Fruit fly (Drosophila melanogaster) whole organism, adult: ENCODE results near the gene CG1440.

ENCODE experiments used
- CG11617 ChIP-seq: fragments of 200-800 bp; sonication (Bioruptor generic); optimal IDR thresholded peaks from 2 replicates; lab custom pipeline; 2017; ENCODE audit warnings: mild to moderate bottlenecking, missing biosample characterization, missing genetic modification reagents, missing genetic modification characterization
- CG12768 ChIP-seq: fragments of 200-800 bp; sonication (Bioruptor generic); optimal IDR thresholded peaks from 2 replicates; lab custom pipeline; 2017; ENCODE audit warnings: missing biosample characterization, missing genetic modification characterization, mild to moderate bottlenecking, moderate library complexity, missing genetic modification reagents
- CG14711 ChIP-seq: fragments of 200-800 bp; sonication (Bioruptor generic); optimal IDR thresholded peaks from 2 replicates; lab custom pipeline; 2018; ENCODE audit warnings: missing biosample characterization, mild to moderate bottlenecking, missing genetic modification characterization, moderate library complexity
- CG1620 ChIP-seq: fragments of 200-800 bp; sonication (Bioruptor generic); optimal IDR thresholded peaks from 2 replicates; lab custom pipeline; 2016; ENCODE audit warnings: missing biosample characterization, missing genetic modification characterization
- CG33017 ChIP-seq: fragments of 200-800 bp; sonication (Bioruptor generic); optimal IDR thresholded peaks from 2 replicates; lab custom pipeline; 2018; ENCODE audit warnings: missing biosample characterization, mild to moderate bottlenecking, missing genetic modification characterization, moderate library complexity
- CG5204 ChIP-seq: fragments of 200-800 bp; sonication (Bioruptor generic); optimal IDR thresholded peaks from 2 replicates; lab custom pipeline; 2016; ENCODE audit warnings: missing biosample characterization, missing genetic modification characterization
- CG7045 ChIP-seq: fragments of 200-800 bp; sonication (Bioruptor generic); optimal IDR thresholded peaks from 2 replicates; lab custom pipeline; 2017; ENCODE audit warnings: missing biosample characterization, mild to moderate bottlenecking, missing genetic modification characterization
- CG7101 ChIP-seq: fragments of 200-800 bp; sonication (Bioruptor generic); optimal IDR thresholded peaks from 2 replicates; lab custom pipeline; 2018; ENCODE audit warnings: missing biosample characterization, mild to moderate bottlenecking, missing genetic modification characterization, moderate library complexity
- Clk ChIP-seq: fragments of 200-800 bp; sonication (Bioruptor generic); optimal IDR thresholded peaks from 2 replicates; lab custom pipeline; 2017; ENCODE audit warnings: missing biosample characterization, missing genetic modification characterization
- Crg-1 ChIP-seq: fragments of 200-800 bp; sonication (Bioruptor generic); optimal IDR thresholded peaks from 2 replicates; lab custom pipeline; 2016; ENCODE audit warnings: missing biosample characterization, missing genetic modification characterization
- Hr96 ChIP-seq: fragments of 200-800 bp; sonication (Bioruptor generic); optimal IDR thresholded peaks from 2 replicates; lab custom pipeline; 2016; ENCODE audit warnings: missing biosample characterization, missing genetic modification characterization
- Mnt ChIP-seq: fragments of 200-800 bp; sonication (Bioruptor generic); optimal IDR thresholded peaks from 2 replicates; lab custom pipeline; 2016; ENCODE audit warnings: missing biosample characterization, mild to moderate bottlenecking, missing genetic modification characterization
- bab1 ChIP-seq: fragments of 200-800 bp; sonication (Bioruptor generic); optimal IDR thresholded peaks from 3 replicates; lab custom pipeline; 2019; ENCODE audit warnings: missing biosample characterization, mild to moderate bottlenecking, missing genetic modification characterization, moderate library complexity
- cic ChIP-seq: fragments of 200-800 bp; sonication (Bioruptor generic); optimal IDR thresholded peaks from 2 replicates; lab custom pipeline; 2017; ENCODE audit warnings: missing biosample characterization, mild to moderate bottlenecking, missing genetic modification characterization, moderate library complexity
- cnc ChIP-seq, 2 experiments: fragments of >200 bp; optimal IDR thresholded peaks; 2 replicates each; lab custom pipeline; 2017
- kay ChIP-seq: fragments of 200-800 bp; sonication (Bioruptor generic); peaks from one replicate; lab custom pipeline; 2016; ENCODE audit warnings: missing biosample characterization, missing genetic modification characterization, borderline replicate concordance
- ovo ChIP-seq: fragments of 200-800 bp; sonication (Bioruptor generic); optimal IDR thresholded peaks from 2 replicates; lab custom pipeline; 2016; ENCODE audit warnings: missing biosample characterization, missing genetic modification characterization
- pad ChIP-seq: fragments of 200-800 bp; sonication (Bioruptor generic); optimal IDR thresholded peaks from 3 replicates; lab custom pipeline; 2017; ENCODE audit warnings: missing biosample characterization, missing genetic modification characterization, mild to moderate bottlenecking, moderate library complexity, missing genetic modification reagents
- tj ChIP-seq: fragments of 200-800 bp; sonication (Bioruptor generic); optimal IDR thresholded peaks from 3 replicates; lab custom pipeline; 2017; ENCODE audit warnings: missing biosample characterization, mild to moderate bottlenecking, missing genetic modification characterization, moderate library complexity
- toe ChIP-seq: fragments of 200-800 bp; sonication (Bioruptor generic); optimal IDR thresholded peaks from 2 replicates; lab custom pipeline; 2016; ENCODE audit warnings: missing biosample characterization, missing genetic modification characterization

The CG1440 gene

DNA sequence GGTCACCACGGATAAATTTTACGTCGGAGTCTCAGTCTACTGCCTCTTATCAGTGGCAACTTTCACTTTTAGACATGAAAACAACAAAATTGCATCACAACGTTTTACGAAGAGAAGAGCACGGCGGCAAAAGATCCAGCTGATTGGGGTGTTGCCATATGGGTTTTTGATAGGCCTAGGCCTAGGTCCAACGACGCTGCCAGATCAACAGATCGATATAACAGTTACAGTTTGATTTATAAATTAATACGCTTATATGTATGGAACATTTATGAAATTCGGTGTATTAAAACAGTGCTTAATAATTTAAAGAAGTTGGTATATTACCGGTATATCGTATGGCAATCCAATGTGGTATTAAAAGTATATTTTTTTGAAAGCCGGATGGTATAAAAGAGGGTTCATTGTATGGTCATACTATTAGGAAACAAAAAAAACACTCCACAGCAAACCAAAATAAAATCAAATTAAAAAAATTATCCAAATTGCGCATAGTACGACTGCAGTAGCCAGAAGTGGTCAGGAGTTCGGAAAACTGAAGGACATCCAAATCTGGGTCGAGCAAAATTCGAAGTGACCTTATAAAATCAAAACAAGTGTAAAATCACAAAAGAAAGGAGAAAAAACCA, at the start of gene CG1440:
CG1440 (plus strand) TSS at position 402 of the 629 bp plus-strand sequence.
- peak; percentile 57 for TF ChIP-seq CG7101
- no peak for TF ChIP-seq CG33017 (tag; lab: Kevin White, UChicago)
- TF ChIP-seq Clk: no peak
- no peak for TF ChIP-seq pad (GFP tag; lab: Kevin White, UChicago)
- peak; percentile 59 for TF ChIP-seq Mnt
- TF ChIP-seq bab1: peak; percentile 89
- peak; percentile 33 for TF ChIP-seq CG11617 (GFP tag; lab: Kevin White, UChicago)
- TF ChIP-seq CG1620 (GFP tag; lab: Kevin White, UChicago): peak; percentile 14
- TF ChIP-seq ovo (GFP tag; lab: Kevin White, UChicago): no peak
- peak; percentile 61 for TF ChIP-seq CG14711 (tag; lab: Kevin White, UChicago)

DNA sequence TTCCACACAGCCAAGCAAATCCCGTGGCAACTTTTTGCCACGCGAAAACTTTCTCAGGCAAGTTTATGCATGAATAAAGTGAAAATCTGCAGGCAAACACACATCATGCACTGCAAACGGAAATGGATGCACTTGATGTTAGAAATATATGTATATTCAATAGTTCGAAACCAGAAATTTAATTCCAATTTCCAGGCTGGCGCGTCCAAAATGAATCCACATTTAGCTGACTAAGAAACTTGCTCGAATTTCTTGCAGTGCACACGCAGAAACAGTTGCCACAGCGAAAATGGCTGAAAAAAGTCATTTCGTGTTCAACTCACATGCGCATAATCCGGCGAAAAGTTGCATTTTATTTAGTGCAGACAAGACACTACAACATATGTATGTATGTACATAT, 40.2 kb upstream of the CG1440 start:
- TF ChIP-seq CG1620 (GFP tag; lab: Kevin White, UChicago): no peak
- no peak for TF ChIP-seq CG7045 (GFP tag; lab: Kevin White, UChicago)
- TF ChIP-seq cnc (optimal IDR thresholded peaks at IDR 0.05; lab: Kevin White, UChicago): no peak
- TF ChIP-seq kay (GFP tag; lab: Kevin White, UChicago): no peak

dm6 chrX:8398177-8399018, 38.5 kb upstream of the CG1440 start, which contains the start of gene CG10555:
Gene CG10555 (plus strand): TSS chrX:8398940.
- TF ChIP-seq CG33017 (tag; lab: Kevin White, UChicago) (no peak), CG11617 (GFP tag; lab: Kevin White, UChicago) (peak; percentile 93), CG5204 (GFP tag; lab: Kevin White, UChicago) (peak; percentile 79), CG1620 (GFP tag; lab: Kevin White, UChicago) (peak; percentile 93), bab1 (peak; percentile 98), Crg-1 (peak; percentile 85), Mnt (peak; percentile 82), CG14711 (tag; lab: Kevin White, UChicago) (peak; percentile 81), CG12768 (GFP tag; lab: Kevin White, UChicago) (peak; percentile 63), cnc (optimal IDR thresholded peaks at IDR 0.05; lab: Kevin White, UChicago) (no peak), CG7045 (GFP tag; lab: Kevin White, UChicago) (peak; percentile 69), CG7101 (peak; percentile 81), pad (GFP tag; lab: Kevin White, UChicago) (peak; percentile 82), ovo (GFP tag; lab: Kevin White, UChicago) (peak; percentile 88), tj (GFP tag; lab: Kevin White, UChicago) (peak; percentile 85), Hr96 (GFP tag; lab: Kevin White, UChicago) (no peak), toe (GFP tag; lab: Kevin White, UChicago) (peak; percentile 88), kay (GFP tag; lab: Kevin White, UChicago) (no peak), Clk (peak; percentile 72), cic (GFP tag; lab: Kevin White, UChicago) (no peak)

DNA sequence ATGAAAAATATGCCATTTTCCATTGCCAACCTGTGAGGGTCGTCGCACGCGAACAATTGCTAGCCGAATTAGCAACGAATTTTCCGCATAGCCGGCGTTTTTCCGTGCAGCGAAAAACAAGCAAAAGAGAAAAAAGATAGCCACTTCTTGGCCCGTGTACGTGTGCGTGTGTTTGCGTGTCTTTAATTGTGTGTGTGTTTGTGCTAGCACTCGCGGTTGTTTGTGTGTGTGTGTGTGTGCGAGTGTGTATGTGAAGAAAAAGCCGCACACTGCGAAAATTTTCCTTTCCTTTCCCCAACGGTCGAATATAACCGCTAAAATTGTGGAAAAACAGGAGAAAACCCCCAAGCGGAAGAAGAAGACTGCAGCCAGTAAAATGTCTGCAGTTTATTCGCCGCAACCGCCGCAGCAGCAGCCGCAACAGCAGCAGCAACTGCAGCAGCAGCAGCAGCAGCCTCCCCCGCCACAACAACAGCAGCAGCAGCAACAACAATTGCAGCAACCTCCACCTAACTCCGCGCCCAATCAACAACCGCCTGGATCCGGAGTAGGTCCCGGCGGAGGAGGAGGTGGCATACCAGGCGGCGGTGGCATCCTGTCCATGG, 37.7 kb upstream of the CG1440 start:
- TF ChIP-seq bab1 (no peak), CG12768 (GFP tag; lab: Kevin White, UChicago) (no peak), CG33017 (tag; lab: Kevin White, UChicago) (no peak), cnc (optimal IDR thresholded peaks at IDR 0.05; lab: Kevin White, UChicago) (no peak), ovo (GFP tag; lab: Kevin White, UChicago) (no peak), cic (GFP tag; lab: Kevin White, UChicago) (no peak), toe (GFP tag; lab: Kevin White, UChicago) (no peak), kay (GFP tag; lab: Kevin White, UChicago) (no peak), tj (GFP tag; lab: Kevin White, UChicago) (no peak), CG11617 (GFP tag; lab: Kevin White, UChicago) (no peak), Mnt (no peak), Crg-1 (no peak), CG14711 (tag; lab: Kevin White, UChicago) (no peak)

- TF ChIP-seq CG7101 (peak; percentile 59), CG12768 (GFP tag; lab: Kevin White, UChicago) (no peak), pad (GFP tag; lab: Kevin White, UChicago) (peak; percentile 44), cic (GFP tag; lab: Kevin White, UChicago) (no peak), Mnt (peak; percentile 82), CG1620 (GFP tag; lab: Kevin White, UChicago) (peak; percentile 14), Hr96 (GFP tag; lab: Kevin White, UChicago) (no peak), Crg-1 (peak; percentile 26), cnc (optimal IDR thresholded peaks at IDR 0.05; lab: Kevin White, UChicago) (no peak)
Observed at dm6 chrX:8407124-8407775, 29.6 kb upstream of the CG1440 start, which contains the start of gene PIG-T. Gene PIG-T (minus strand): TSS chrX:8407263.
